Fruit fly (Drosophila melanogaster): ENCODE results near the gene dpr8.

dpr8 gene

DNA sequence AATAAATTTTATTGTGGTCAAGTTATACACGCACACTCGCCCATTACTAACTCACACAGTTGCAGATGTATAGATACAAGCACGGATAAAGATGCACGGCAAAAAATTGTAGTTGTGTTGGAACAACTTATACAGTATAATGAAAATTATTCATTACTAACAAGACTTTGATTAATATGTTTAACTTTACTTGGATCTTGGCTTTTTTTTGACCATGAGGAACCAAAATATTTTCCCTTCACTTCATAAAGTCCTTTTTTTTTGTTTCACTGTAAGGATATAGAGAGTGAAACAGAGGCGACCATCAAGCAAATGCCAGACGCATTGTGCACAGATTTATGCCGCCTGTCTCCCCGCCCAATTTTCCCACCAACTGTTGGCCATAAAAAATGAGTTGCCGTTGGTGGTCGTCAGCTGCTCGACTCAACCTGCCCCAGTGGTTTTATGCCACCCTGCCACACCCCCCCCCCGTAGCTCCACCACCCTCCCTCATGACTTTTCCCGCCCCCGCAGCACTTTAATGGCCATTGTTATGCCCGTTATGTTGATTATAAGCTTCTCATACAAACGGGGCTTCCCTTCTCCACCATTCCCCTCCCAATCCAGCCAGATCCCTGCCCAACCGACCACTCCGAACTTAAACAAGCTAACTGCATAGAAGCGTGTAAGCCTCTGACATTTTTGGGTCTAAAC, 9.6 kb downstream of the dpr8 start (continued):
- no peak for TF ChIP-seq fd102C (GFP tag; optimal IDR thresholded peaks at IDR 0.05)
- no peak for TF ChIP-seq Deaf1 (tag; optimal IDR thresholded peaks at IDR 0.05)
- TF ChIP-seq CG2875 (GFP tag; optimal IDR thresholded peaks at IDR 0.05): no peak
- peak; percentile 76 for TF ChIP-seq abd-A (tag; optimal IDR thresholded peaks at IDR 0.05)
- TF ChIP-seq CG32532 (GFP tag; IDR thresholded peaks at IDR 0.05): no peak
- no peak for TF ChIP-seq Sry-δ (GFP tag; optimal IDR thresholded peaks at IDR 0.05)
- no peak for TF ChIP-seq HHEX (GFP tag; optimal IDR thresholded peaks at IDR 0.05)
- no peak for TF ChIP-seq NfI (GFP tag; optimal IDR thresholded peaks at IDR 0.05)
- no peak for TF ChIP-seq Dek (tag; optimal IDR thresholded peaks at IDR 0.05)
- no peak for TF ChIP-seq CG4854 (GFP tag; optimal IDR thresholded peaks at IDR 0.05)
- TF ChIP-seq trh (GFP tag; optimal IDR thresholded peaks at IDR 0.05): no peak
- TF ChIP-seq Stat92E (GFP tag; optimal IDR thresholded peaks at IDR 0.05): no peak
- no peak for TF ChIP-seq Sox100B (GFP tag; optimal IDR thresholded peaks at IDR 0.05)
- no peak for TF ChIP-seq CG31365 (tag; optimal IDR thresholded peaks at IDR 0.05)
- TF ChIP-seq CG2202 (tag; optimal IDR thresholded peaks at IDR 0.05): no peak
- no peak for TF ChIP-seq CG1603 (tag; optimal IDR thresholded peaks at IDR 0.05)
- TF ChIP-seq otp (GFP tag; IDR thresholded peaks at IDR 0.05): no peak
- TF ChIP-seq lbe (GFP tag; optimal IDR thresholded peaks at IDR 0.05): no peak
- TF ChIP-seq sima (GFP tag; optimal IDR thresholded peaks at IDR 0.05): no peak
- peak; percentile 19 for TF ChIP-seq scrt (GFP tag; optimal IDR thresholded peaks at IDR 0.05)
- no peak for TF ChIP-seq cas (GFP tag; IDR thresholded peaks at IDR 0.05)
- no peak for TF ChIP-seq CG3847 (GFP tag; IDR thresholded peaks at IDR 0.05)
- no peak for TF ChIP-seq CG32772 (GFP tag; IDR thresholded peaks at IDR 0.05)
- TF ChIP-seq CG7987 (GFP tag; optimal IDR thresholded peaks at IDR 0.05): no peak
- no peak for TF ChIP-seq Lpt (GFP tag; optimal IDR thresholded peaks at IDR 0.05)
- TF ChIP-seq CG34224 (GFP tag; IDR thresholded peaks at IDR 0.05; ENCODE audit: partially characterized antibody): no peak
- no peak for TF ChIP-seq CG33213 (GFP tag; optimal IDR thresholded peaks at IDR 0.05)
- TF ChIP-seq bowl (GFP tag; IDR thresholded peaks at IDR 0.05): no peak
- TF ChIP-seq gcm2 (GFP tag; optimal IDR thresholded peaks at IDR 0.05): no peak
- TF ChIP-seq CG17359 (tag; optimal IDR thresholded peaks at IDR 0.05): peak; percentile 9
- no peak for TF ChIP-seq CG11398 (GFP tag; optimal IDR thresholded peaks at IDR 0.05)
- TF ChIP-seq Atf6 (GFP tag; IDR thresholded peaks at IDR 0.05): no peak
- no peak for TF ChIP-seq da (GFP tag; optimal IDR thresholded peaks at IDR 0.05)
- TF ChIP-seq CG3281 (GFP tag; optimal IDR thresholded peaks at IDR 0.05): no peak
- no peak for TF ChIP-seq ase (GFP tag; IDR thresholded peaks at IDR 0.05)
- no peak for TF ChIP-seq jing (GFP tag; optimal IDR thresholded peaks at IDR 0.05)
- no peak for TF ChIP-seq CG9817 (tag; optimal IDR thresholded peaks at IDR 0.05)
- no peak for TF ChIP-seq CG17361 (GFP tag; IDR thresholded peaks at IDR 0.05)
- TF ChIP-seq CG2120 (GFP tag; optimal IDR thresholded peaks at IDR 0.05): peak; percentile 10
- peak; percentile 9 for TF ChIP-seq nmo (GFP tag; optimal IDR thresholded peaks at IDR 0.05)
- TF ChIP-seq shn (GFP tag; optimal IDR thresholded peaks at IDR 0.05): no peak
- no peak for TF ChIP-seq ci (GFP tag; IDR thresholded peaks at IDR 0.05)
- TF ChIP-seq HmgZ (tag; optimal IDR thresholded peaks at IDR 0.05): no peak
- TF ChIP-seq Dfd (GFP tag; optimal IDR thresholded peaks at IDR 0.05): no peak
- no peak for TF ChIP-seq CG4282 (GFP tag; optimal IDR thresholded peaks at IDR 0.05)
- TF ChIP-seq crol (GFP tag; IDR thresholded peaks at IDR 0.05): peak; percentile 64; the same call in 1 of the 2 replicates
- no peak for TF ChIP-seq CG2889 (GFP tag; IDR thresholded peaks at IDR 0.05)
- TF ChIP-seq Eip74EF (GFP tag; optimal IDR thresholded peaks at IDR 0.05): no peak
- TF ChIP-seq CG12942 (GFP tag; optimal IDR thresholded peaks at IDR 0.05): no peak
- no peak for TF ChIP-seq pho (GFP tag; optimal IDR thresholded peaks at IDR 0.05)
- no peak for TF ChIP-seq jumu (GFP tag; optimal IDR thresholded peaks at IDR 0.05)

Data from whole organism, embryonic.